Worm (Caenorhabditis elegans): ENCODE results near the gene C50E3.5.

The C50E3.5 gene

DNA sequence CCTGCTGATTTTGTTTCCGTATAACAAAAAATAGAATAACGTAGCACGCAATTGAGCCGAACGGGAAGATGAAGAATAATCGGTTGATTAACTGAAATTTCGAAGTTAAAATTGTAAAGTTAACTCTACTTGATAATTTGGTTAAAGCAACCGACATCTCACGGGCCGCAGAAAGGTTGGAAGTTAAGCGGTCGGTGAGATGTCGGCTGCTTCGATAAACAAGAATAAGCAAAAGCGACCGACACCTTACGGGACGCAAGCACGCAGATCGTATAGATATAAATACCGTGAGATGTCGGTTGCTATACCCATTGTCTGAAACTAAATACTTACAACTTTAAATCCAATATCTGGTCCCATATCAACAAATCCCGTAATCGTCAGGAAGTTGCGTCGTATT is 7.3 kb downstream of the C50E3.5 start:
- no peak for TF ChIP-seq ceh-83 (GFP tag; optimal IDR thresholded peaks at IDR 0.05)
- no peak for TF ChIP-seq unc-62 (GFP tag; optimal IDR thresholded peaks at IDR 0.05)

DNA sequence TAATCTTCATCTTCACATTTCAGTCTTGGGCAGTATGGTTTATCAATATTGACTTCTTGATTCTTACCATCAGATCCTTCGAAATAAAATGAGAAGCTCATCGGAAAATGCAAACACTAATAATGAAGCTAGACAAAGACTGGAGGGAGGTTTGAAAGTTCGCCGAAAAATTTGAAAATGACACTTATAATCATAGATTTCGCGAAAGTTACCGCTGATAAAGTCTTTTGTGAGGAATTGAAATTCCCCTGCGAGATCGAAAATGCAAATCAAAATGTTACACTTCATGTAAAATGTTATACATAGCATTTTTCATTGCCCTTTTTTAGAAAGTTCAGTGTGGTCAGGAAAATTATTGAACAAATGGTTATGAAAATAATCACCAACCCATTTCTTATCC is 10.5 kb downstream of the C50E3.5 start, which contains the start of gene C50E3.7:
Gene C50E3.7 (minus strand): TSS at position 101 of the 400 bp plus-strand sequence.
- TF ChIP-seq tbx-8 (GFP tag; optimal IDR thresholded peaks at IDR 0.05), result no peak
- TF ChIP-seq nhr-2 (tag; optimal IDR thresholded peaks at IDR 0.05), result no peak
- no peak for TF ChIP-seq nhr-76 (tag; optimal IDR thresholded peaks at IDR 0.05)
- TF ChIP-seq unc-120 (tag; optimal IDR thresholded peaks at IDR 0.05; ENCODE audit: poor library complexity, severe bottlenecking), result no peak
- no peak for TF ChIP-seq sptf-1 (tag; optimal IDR thresholded peaks at IDR 0.05)
- TF ChIP-seq flh-1 (GFP tag; optimal IDR thresholded peaks at IDR 0.05), result no peak
- no peak for TF ChIP-seq ztf-11 (tag; optimal IDR thresholded peaks at IDR 0.05)
- TF ChIP-seq nhr-12 (tag; optimal IDR thresholded peaks at IDR 0.05), result no peak
- TF ChIP-seq elt-3 (tag; optimal IDR thresholded peaks at IDR 0.05), result no peak
- TF ChIP-seq sem-2 (GFP tag; optimal IDR thresholded peaks at IDR 0.05), result no peak
- no peak for TF ChIP-seq elt-1 (tag; optimal IDR thresholded peaks at IDR 0.05; ENCODE audit: borderline replicate concordance, insufficient read depth)
- no peak for TF ChIP-seq blmp-1 (tag; optimal IDR thresholded peaks at IDR 0.05)
- no peak for TF ChIP-seq ceh-83 (GFP tag; optimal IDR thresholded peaks at IDR 0.05)
- TF ChIP-seq ceh-43 (GFP tag; optimal IDR thresholded peaks at IDR 0.05), result no peak
- no peak for TF ChIP-seq hlh-1 (tag; optimal IDR thresholded peaks at IDR 0.05)
- no peak for TF ChIP-seq mab-5 (tag; optimal IDR thresholded peaks at IDR 0.05)
- TF ChIP-seq ces-1 (GFP tag; optimal IDR thresholded peaks at IDR 0.05), result no peak
- TF ChIP-seq bed-3 (GFP tag; optimal IDR thresholded peaks at IDR 0.05), result no peak

DNA sequence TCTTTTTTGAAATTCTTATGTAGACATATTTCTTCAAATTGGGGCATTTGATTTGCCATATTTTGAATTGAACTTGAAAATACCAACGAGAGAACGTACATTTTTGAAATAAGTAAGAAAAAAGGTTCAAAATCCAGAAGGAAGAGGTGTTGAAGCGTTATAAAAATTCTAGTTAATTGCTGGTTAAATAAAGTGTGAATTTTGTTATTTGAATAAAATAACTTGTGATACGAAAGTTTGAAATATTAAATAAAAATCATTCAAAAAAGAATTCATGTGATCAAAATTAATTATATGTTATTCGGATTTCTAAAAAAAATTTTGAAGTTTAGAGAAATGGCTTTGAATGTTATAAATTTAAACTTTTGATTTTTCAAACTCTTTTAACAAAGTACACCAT is 12.4 kb downstream of the C50E3.5 start, which contains the start of gene C50E3.9:
Gene C50E3.9 (minus strand): TSS at position 101 of the 400 bp plus-strand sequence.
- no peak for TF ChIP-seq ceh-43 (GFP tag; optimal IDR thresholded peaks at IDR 0.05)
- TF ChIP-seq sptf-1 (tag; optimal IDR thresholded peaks at IDR 0.05), result no peak
- no peak for TF ChIP-seq ham-2 (GFP tag; optimal IDR thresholded peaks at IDR 0.05)
- no peak for TF ChIP-seq pha-4 (tag; optimal IDR thresholded peaks at IDR 0.05)
- TF ChIP-seq snpc-4 (tag; optimal IDR thresholded peaks at IDR 0.05), result no peak
- TF ChIP-seq mls-2 (tag; optimal IDR thresholded peaks at IDR 0.05), result no peak
- TF ChIP-seq ceh-83 (GFP tag; optimal IDR thresholded peaks at IDR 0.05), result no peak
- no peak for TF ChIP-seq bed-3 (GFP tag; optimal IDR thresholded peaks at IDR 0.05)

DNA sequence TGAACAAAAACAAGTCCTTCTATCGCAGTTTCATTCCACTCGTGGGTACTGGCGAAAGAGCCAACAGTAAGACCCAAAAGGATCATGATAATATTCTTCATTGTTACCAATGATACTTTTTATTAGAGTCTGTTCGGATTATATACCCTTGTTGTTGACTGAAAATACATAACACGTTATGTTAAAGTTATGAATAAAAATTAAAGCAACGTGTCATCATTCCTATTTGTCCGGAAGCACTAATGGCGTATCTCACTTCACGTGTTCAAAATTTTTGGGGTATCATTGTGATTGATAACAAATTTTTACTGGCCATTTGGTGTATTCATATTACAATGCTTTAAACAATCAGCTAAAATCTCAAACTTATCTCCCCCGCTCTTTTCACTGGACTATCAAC is 13.6 kb downstream of the C50E3.5 start, which contains the start of gene scl-26:
Gene scl-26 (minus strand): TSS at position 101 of the 400 bp plus-strand sequence.
- TF ChIP-seq drap-1 (GFP tag; optimal IDR thresholded peaks at IDR 0.05) (no peak), ces-1 (GFP tag; optimal IDR thresholded peaks at IDR 0.05) (no peak), nhr-237 (tag; optimal IDR thresholded peaks at IDR 0.05) (no peak), lin-13 (tag; optimal IDR thresholded peaks at IDR 0.05) (no peak), tbx-8 (GFP tag; optimal IDR thresholded peaks at IDR 0.05) (no peak), nhr-76 (tag; optimal IDR thresholded peaks at IDR 0.05) (no peak), mep-1 (tag; optimal IDR thresholded peaks at IDR 0.05) (no peak), mab-5 (tag; optimal IDR thresholded peaks at IDR 0.05) (no peak), lsy-2 (tag; optimal IDR thresholded peaks at IDR 0.05) (no peak), sem-2 (GFP tag; optimal IDR thresholded peaks at IDR 0.05) (no peak), ceh-83 (GFP tag; optimal IDR thresholded peaks at IDR 0.05) (no peak), elt-3 (tag; optimal IDR thresholded peaks at IDR 0.05) (no peak), bed-3 (GFP tag; optimal IDR thresholded peaks at IDR 0.05) (no peak), elt-1 (tag; optimal IDR thresholded peaks at IDR 0.05; ENCODE audit: borderline replicate concordance, insufficient read depth) (no peak)

DNA sequence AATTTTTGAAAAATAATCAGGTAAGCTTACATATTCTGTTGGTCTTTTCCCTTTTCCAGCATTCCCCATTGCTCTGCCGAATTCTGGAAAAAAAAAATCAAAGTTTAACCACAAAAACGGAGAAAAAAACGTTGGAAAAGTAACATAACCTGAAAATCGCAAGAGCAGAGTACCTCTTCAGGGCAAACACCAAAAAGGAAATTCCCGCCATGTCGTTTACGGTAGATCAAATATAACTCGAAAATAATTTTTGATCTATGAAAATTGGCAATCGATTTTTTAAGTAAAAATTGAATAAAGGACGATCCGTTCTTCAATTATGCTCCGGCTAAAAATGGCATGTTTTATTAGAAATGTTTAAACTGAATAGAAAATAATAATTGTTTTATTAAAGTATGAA is 15.6 kb downstream of the C50E3.5 start, which contains the start of gene C50E3.11:
Gene C50E3.11 (minus strand): TSS at position 83 of the 400 bp plus-strand sequence.
- TF ChIP-seq nhr-12 (tag; optimal IDR thresholded peaks at IDR 0.05) (no peak), unc-62 (GFP tag; optimal IDR thresholded peaks at IDR 0.05) (no peak), blmp-1 (tag; optimal IDR thresholded peaks at IDR 0.05) (no peak), cnd-1 (tag; optimal IDR thresholded peaks at IDR 0.05) (no peak), flh-1 (GFP tag; optimal IDR thresholded peaks at IDR 0.05) (no peak), mls-2 (tag; optimal IDR thresholded peaks at IDR 0.05) (no peak), M03D4.4 (tag; optimal IDR thresholded peaks at IDR 0.05) (no peak), drap-1 (GFP tag; optimal IDR thresholded peaks at IDR 0.05) (no peak), sem-2 (GFP tag; optimal IDR thresholded peaks at IDR 0.05) (no peak), nhr-2 (tag; optimal IDR thresholded peaks at IDR 0.05) (no peak), tbx-8 (GFP tag; optimal IDR thresholded peaks at IDR 0.05) (no peak), pha-4 (tag; optimal IDR thresholded peaks at IDR 0.05) (no peak), ham-2 (GFP tag; optimal IDR thresholded peaks at IDR 0.05) (no peak), nhr-237 (tag; optimal IDR thresholded peaks at IDR 0.05) (no peak)

Data from whole organism, mixed stage, embryonic.